Fruit fly (Drosophila melanogaster) whole organism, wandering third instar larva: Measurements from ENCODE around the gene SMC6.

Experiments
- Abd-B ChIP-seq: fragments of >200 bp; optimal IDR thresholded peaks from 2 replicates; lab custom pipeline; 2017; ENCODE audit warnings: missing biosample characterization, missing genetic modification characterization
- CG32264 ChIP-seq: fragments of 200-800 bp; sonication (Bioruptor generic); optimal IDR thresholded peaks from 2 replicates; lab custom pipeline; 2016; ENCODE audit warnings: missing biosample characterization, missing genetic modification characterization
- CG9705 ChIP-seq: fragments of 200-800 bp; sonication (Bioruptor generic); optimal IDR thresholded peaks from 2 replicates; lab custom pipeline; 2018; ENCODE audit warnings: missing biosample characterization, mild to moderate bottlenecking, missing genetic modification characterization
- CrebA ChIP-seq: fragments of 200-800 bp; sonication (Bioruptor generic); optimal IDR thresholded peaks from 2 replicates; lab custom pipeline; 2016; ENCODE audit warnings: missing biosample characterization, mild to moderate bottlenecking, missing genetic modification characterization, borderline replicate concordance
- Dfd ChIP-seq: fragments of >200 bp; optimal IDR thresholded peaks from 2 replicates; lab custom pipeline; 2017; ENCODE audit warnings: missing biosample characterization, missing genetic modification characterization
- Dif ChIP-seq: fragments of 200-275, 200-300 bp; sonication (Bioruptor generic); optimal IDR thresholded peaks from 2 replicates; lab custom pipeline; 2018; ENCODE audit warnings: missing biosample characterization, missing genetic modification characterization; ENCODE audit not compliant: partially characterized antibody
- HLH106 ChIP-seq: fragments of 200-800 bp; optimal IDR thresholded peaks from 3 replicates; lab custom pipeline; 2019; ENCODE audit warnings: missing biosample characterization, mild to moderate bottlenecking, missing genetic modification characterization, moderate library complexity
- Hnf4 ChIP-seq: fragments of 200-800 bp; sonication (Bioruptor generic); optimal IDR thresholded peaks from 2 replicates; lab custom pipeline; 2016; ENCODE audit warnings: missing biosample characterization, mild to moderate bottlenecking, missing genetic modification characterization
- Hr78 ChIP-seq: fragments of >200 bp; optimal IDR thresholded peaks from 2 replicates; lab custom pipeline; 2017; ENCODE audit warnings: missing biosample characterization, missing genetic modification characterization
- Hr83 ChIP-seq: fragments of 200-300 bp; sonication (Bioruptor generic); optimal IDR thresholded peaks from 2 replicates; lab custom pipeline; 2016; ENCODE audit warnings: missing biosample characterization, mild to moderate bottlenecking, missing genetic modification characterization, moderate library complexity; ENCODE audit not compliant: poor library complexity, severe bottlenecking
- Jra ChIP-seq: sonication (Bioruptor generic); optimal IDR thresholded peaks from 2 replicates; lab custom pipeline; 2016; ENCODE audit warnings: missing biosample characterization, missing genetic modification characterization
- Mio ChIP-seq: sonication (Bioruptor generic); optimal IDR thresholded peaks from 2 replicates; lab custom pipeline; 2016; ENCODE audit warnings: missing biosample characterization, missing genetic modification characterization
- Myc ChIP-seq: fragments of >200 bp; optimal IDR thresholded peaks from 2 replicates; lab custom pipeline; 2017
- N ChIP-seq: fragments of >200 bp; optimal IDR thresholded peaks from 2 replicates; lab custom pipeline; 2018; ENCODE audit warnings: missing biosample characterization, missing external identifiers, missing genetic modification characterization
- OdsH ChIP-seq: fragments of 200-800 bp; sonication (Bioruptor generic); optimal IDR thresholded peaks from 2 replicates; lab custom pipeline; 2016; ENCODE audit warnings: missing biosample characterization, mild to moderate bottlenecking, missing genetic modification characterization
- Rel ChIP-seq, 2 experiments: fragments of 200-800 bp; sonication (Bioruptor generic) in 1 of 2; optimal IDR thresholded peaks; 2 replicates in 1 of 2; 3 replicates in 1 of 2; lab custom pipeline; 2016 to 2019; ENCODE audit warnings: mild to moderate bottlenecking in 2 of 2, missing biosample characterization in 2 of 2, missing genetic modification characterization in 2 of 2, moderate library complexity in 1 of 2
- Sp1 ChIP-seq: fragments of 200-800 bp; sonication (Bioruptor generic); optimal IDR thresholded peaks from 3 replicates; lab custom pipeline; 2019; ENCODE audit warnings: missing biosample characterization, mild to moderate bottlenecking, missing genetic modification characterization, moderate library complexity
- Vsx2 ChIP-seq: fragments of 200-300, 225-300 bp; sonication (Bioruptor generic); optimal IDR thresholded peaks from 2 replicates; lab custom pipeline; 2018; ENCODE audit warnings: missing biosample characterization, missing genetic modification characterization; ENCODE audit not compliant: partially characterized antibody
- br ChIP-seq: fragments of 200-800 bp; sonication (Bioruptor generic); optimal IDR thresholded peaks from 2 replicates; lab custom pipeline; 2016; ENCODE audit warnings: missing biosample characterization, missing genetic modification characterization
- brk ChIP-seq: fragments of 200-800 bp; sonication (Bioruptor generic); optimal IDR thresholded peaks from 2 replicates; lab custom pipeline; 2016; ENCODE audit warnings: missing biosample characterization, mild to moderate bottlenecking, missing genetic modification characterization
- dl ChIP-seq, 2 experiments: fragments of 175-275, 200-275 bp in 1 of 2; fragments of 200-275 bp in 1 of 2; sonication (Bioruptor generic); optimal IDR thresholded peaks; lab custom pipeline; 2018; ENCODE audit warnings: mild to moderate bottlenecking in 2 of 2, missing biosample characterization in 2 of 2, missing genetic modification characterization in 2 of 2, moderate library complexity in 2 of 2; ENCODE audit not compliant: partially characterized antibody in 2 of 2, insufficient read depth in 1 of 2
- dmrt93B ChIP-seq: fragments of 200-800 bp; sonication (Bioruptor generic); optimal IDR thresholded peaks from 2 replicates; lab custom pipeline; 2018; ENCODE audit warnings: missing biosample characterization, mild to moderate bottlenecking, missing genetic modification characterization
- dsf ChIP-seq: sonication (Bioruptor generic); optimal IDR thresholded peaks from 2 replicates; lab custom pipeline; 2016; ENCODE audit warnings: missing biosample characterization, missing genetic modification characterization, borderline replicate concordance
- ey ChIP-seq: fragments of 200-800 bp; sonication (Bioruptor generic); optimal IDR thresholded peaks from 2 replicates; lab custom pipeline; 2016; ENCODE audit warnings: missing biosample characterization, missing genetic modification characterization
- foxo ChIP-seq, 2 experiments: fragments of 200-800 bp; sonication (Bioruptor generic); optimal IDR thresholded peaks; 2 replicates in 1 of 2; 3 replicates in 1 of 2; lab custom pipeline; 2016 to 2017; ENCODE audit warnings: missing biosample characterization in 2 of 2, missing genetic modification characterization in 2 of 2
- fru ChIP-seq: fragments of 200-800 bp; sonication (Bioruptor generic); optimal IDR thresholded peaks from 3 replicates; lab custom pipeline; 2016; ENCODE audit warnings: missing biosample characterization, mild to moderate bottlenecking, missing genetic modification characterization
- h ChIP-seq: fragments of 200-800 bp; sonication (Bioruptor generic); optimal IDR thresholded peaks from 3 replicates; lab custom pipeline; 2016; ENCODE audit warnings: missing biosample characterization, mild to moderate bottlenecking, missing genetic modification characterization
- jim ChIP-seq: fragments of 175-275, 200-325 bp; sonication (Bioruptor generic); optimal IDR thresholded peaks from 2 replicates; lab custom pipeline; 2016; ENCODE audit warnings: missing biosample characterization, mild to moderate bottlenecking, missing genetic modification characterization
- lola ChIP-seq: fragments of >200 bp; optimal IDR thresholded peaks from 2 replicates; lab custom pipeline; 2017; ENCODE audit warnings: missing biosample characterization, missing genetic modification characterization
- pan ChIP-seq: fragments of >200 bp; optimal IDR thresholded peaks from 2 replicates; lab custom pipeline; 2017
- psq ChIP-seq: fragments of 200-800 bp; sonication (Bioruptor generic); optimal IDR thresholded peaks from 3 replicates; lab custom pipeline; 2017; ENCODE audit warnings: missing biosample characterization, mild to moderate bottlenecking, missing genetic modification characterization, moderate library complexity
- rgr ChIP-seq: fragments of 200-800 bp; sonication (Bioruptor generic); optimal IDR thresholded peaks from 3 replicates; lab custom pipeline; 2016; ENCODE audit warnings: missing biosample characterization, mild to moderate bottlenecking, missing genetic modification characterization
- sage ChIP-seq: fragments of 200-800 bp; sonication (Bioruptor generic); optimal IDR thresholded peaks from 2 replicates; lab custom pipeline; 2016; ENCODE audit warnings: missing biosample characterization, mild to moderate bottlenecking, missing genetic modification characterization
- sv ChIP-seq: fragments of 200-800 bp; sonication (Bioruptor generic); optimal IDR thresholded peaks from 3 replicates; lab custom pipeline; 2016; ENCODE audit warnings: missing biosample characterization, missing genetic modification characterization
- tai ChIP-seq: sonication (Bioruptor generic); optimal IDR thresholded peaks from 2 replicates; lab custom pipeline; 2016; ENCODE audit warnings: missing biosample characterization, missing genetic modification characterization
- usp ChIP-seq: fragments of >200 bp; optimal IDR thresholded peaks from 2 replicates; lab custom pipeline; 2017; ENCODE audit warnings: missing biosample characterization, missing genetic modification characterization
- woc ChIP-seq: sonication (Bioruptor generic); optimal IDR thresholded peaks from 2 replicates; lab custom pipeline; 2016; ENCODE audit warnings: missing biosample characterization, mild to moderate bottlenecking, missing genetic modification characterization

The SMC6 gene

dm6 chr3R:24233366-24234161 is 40.3 kb upstream of the SMC6 start:
- TF ChIP-seq psq (GFP tag; lab: Kevin White, UChicago): peak; percentile 86
- TF ChIP-seq Jra (GFP tag; lab: Kevin White, UChicago): no peak
- no peak for TF ChIP-seq Rel (GFP tag; optimal IDR thresholded peaks at IDR 0.05; lab: Kevin White, UChicago)
- peak; percentile 90 for TF ChIP-seq Rel (tag; optimal IDR thresholded peaks at IDR 0.05; lab: Kevin White, UChicago)

- TF ChIP-seq sv (GFP tag; lab: Kevin White, UChicago): no peak
- no peak for TF ChIP-seq OdsH (GFP tag; lab: Kevin White, UChicago)
- TF ChIP-seq usp (GFP tag; lab: Kevin White, UChicago): no peak
- TF ChIP-seq Hr78: no peak
- no peak for TF ChIP-seq CG9705
- TF ChIP-seq, all 38 proteins: peak for 0
Observed at dm6 chr3R:24231914-24232313, 38.7 kb upstream of the SMC6 start.

DNA sequence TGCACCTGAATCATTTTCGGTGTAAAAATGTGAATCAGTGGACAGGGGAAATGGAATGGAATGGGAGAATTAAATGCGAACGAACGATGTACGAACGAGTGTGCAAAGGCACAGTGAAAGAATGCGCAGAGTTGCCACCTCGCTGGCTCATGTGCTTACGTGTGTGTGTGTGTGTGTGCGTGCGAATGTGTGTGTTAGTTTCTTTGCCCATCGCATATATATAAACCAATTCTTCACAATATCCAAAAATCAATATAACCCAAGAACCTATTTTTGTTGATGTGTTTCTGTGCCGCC is 37.9 kb upstream of the SMC6 start:
- peak; percentile 7 for TF ChIP-seq Dif (GFP tag; lab: Kevin White, UChicago)
- TF ChIP-seq N (GFP tag; lab: Kevin White, UChicago): peak; percentile 59
- TF ChIP-seq fru: no peak
- peak; percentile 35 for TF ChIP-seq Jra (GFP tag; lab: Kevin White, UChicago)
- no peak for TF ChIP-seq Sp1 (GFP tag; lab: Kevin White, UChicago)
- TF ChIP-seq Hnf4 (GFP tag; lab: Kevin White, UChicago): peak; percentile 14
- TF ChIP-seq dsf (GFP tag; lab: Kevin White, UChicago): no peak
- TF ChIP-seq psq (GFP tag; lab: Kevin White, UChicago): peak; percentile 96
- TF ChIP-seq rgr (GFP tag; lab: Kevin White, UChicago): peak; percentile 39
- TF ChIP-seq Myc (lab: Kevin White, UChicago): no peak
- peak; percentile 56 for TF ChIP-seq Dfd (GFP tag; lab: Kevin White, UChicago)
- TF ChIP-seq dmrt93B (GFP tag; lab: Kevin White, UChicago): no peak
- TF ChIP-seq sv (GFP tag; lab: Kevin White, UChicago): no peak
- TF ChIP-seq Hr78: no peak
- peak; percentile 59 for TF ChIP-seq Hr83 (GFP tag; lab: Kevin White, UChicago)
- no peak for TF ChIP-seq HLH106 (tag; lab: Kevin White, UChicago)
- TF ChIP-seq h (GFP tag; lab: Kevin White, UChicago): peak; percentile 2

DNA sequence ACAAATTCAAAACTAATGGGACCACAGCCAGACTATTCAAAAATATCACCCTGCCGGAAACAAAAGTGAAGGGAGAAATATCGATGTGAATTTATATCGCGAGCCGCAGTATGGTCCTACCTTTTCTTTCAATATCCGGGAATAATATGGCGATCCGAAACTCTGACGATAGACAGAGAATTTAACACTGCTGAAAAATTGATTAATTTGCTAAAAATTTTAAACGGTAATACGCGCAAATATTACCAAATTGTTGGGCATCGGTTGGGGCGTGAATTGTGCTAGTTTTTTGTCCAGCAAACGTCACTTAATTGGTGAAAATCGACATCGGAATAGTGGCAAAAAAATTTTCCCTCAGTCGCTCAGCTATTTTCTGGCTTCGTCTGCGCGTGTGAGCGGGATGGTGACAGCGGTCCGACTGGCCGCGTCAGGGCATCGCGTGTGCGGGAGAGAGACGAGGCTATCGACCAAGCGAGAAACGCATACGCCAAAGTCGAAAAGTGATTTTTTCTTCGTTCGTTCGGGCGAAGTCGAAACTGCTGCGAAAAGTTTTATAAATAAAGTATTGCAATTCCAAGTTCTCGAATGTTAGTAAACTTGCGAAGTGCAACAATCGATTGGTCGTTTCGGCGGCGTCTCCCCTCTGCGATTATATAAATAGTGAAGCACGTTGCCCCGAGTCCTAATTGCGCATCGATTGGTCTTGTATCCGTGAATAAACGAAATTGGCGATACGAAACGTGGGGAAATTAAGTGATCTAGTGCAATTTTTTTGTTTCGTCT is 37.4 kb upstream of the SMC6 start, which contains the start of gene mask:
mask (plus strand) TSS at position 140 of the 783 bp plus-strand sequence.
- no peak for TF ChIP-seq pan (lab: Kevin White, UChicago)
- no peak for TF ChIP-seq Vsx2 (GFP tag; lab: Kevin White, UChicago)
- TF ChIP-seq OdsH (GFP tag; lab: Kevin White, UChicago): peak; percentile 72
- no peak for TF ChIP-seq brk (GFP tag; lab: Kevin White, UChicago)
- no peak for TF ChIP-seq jim (GFP tag; lab: Kevin White, UChicago)
- peak; percentile 63 for TF ChIP-seq fru
- peak; percentile 50 for TF ChIP-seq ey (GFP tag; lab: Kevin White, UChicago)
- no peak for TF ChIP-seq Abd-B
- peak; percentile 69 for TF ChIP-seq sv (GFP tag; lab: Kevin White, UChicago)
- no peak for TF ChIP-seq tai
- TF ChIP-seq psq (GFP tag; lab: Kevin White, UChicago): no peak
- peak; percentile 77 for TF ChIP-seq h (GFP tag; lab: Kevin White, UChicago)
- TF ChIP-seq Hr83 (GFP tag; lab: Kevin White, UChicago): peak; percentile 96
- TF ChIP-seq Dfd (GFP tag; lab: Kevin White, UChicago): no peak
- peak; percentile 59 for TF ChIP-seq Hnf4 (GFP tag; lab: Kevin White, UChicago)
- TF ChIP-seq foxo (GFP tag; optimal IDR thresholded peaks at IDR 0.05; lab: Kevin White, UChicago): peak; percentile 47 to 61
- TF ChIP-seq CG9705: peak; percentile 88
- TF ChIP-seq CrebA (GFP tag; lab: Kevin White, UChicago): no peak
- no peak for TF ChIP-seq Rel (GFP tag; optimal IDR thresholded peaks at IDR 0.05; lab: Kevin White, UChicago)
- peak; percentile 40 for TF ChIP-seq Rel (tag; optimal IDR thresholded peaks at IDR 0.05; lab: Kevin White, UChicago)
- no peak for TF ChIP-seq usp (GFP tag; lab: Kevin White, UChicago)
- TF ChIP-seq sage (GFP tag; lab: Kevin White, UChicago): no peak
- TF ChIP-seq Sp1 (GFP tag; lab: Kevin White, UChicago): peak; percentile 83
- peak; percentile 12 for TF ChIP-seq dsf (GFP tag; lab: Kevin White, UChicago)
- TF ChIP-seq rgr (GFP tag; lab: Kevin White, UChicago): peak; percentile 91
- peak; percentile 32 for TF ChIP-seq CG32264
- peak; percentile 31 for TF ChIP-seq woc (GFP tag; lab: Kevin White, UChicago)
- TF ChIP-seq br (GFP tag; lab: Kevin White, UChicago): peak; percentile 77
- peak; percentile 23 for TF ChIP-seq Mio (GFP tag; lab: Kevin White, UChicago)
- peak; percentile 8 for TF ChIP-seq Dif (GFP tag; lab: Kevin White, UChicago)
- no peak for TF ChIP-seq Myc (lab: Kevin White, UChicago)
- no peak for TF ChIP-seq dl (GFP tag; optimal IDR thresholded peaks at IDR 0.05; lab: Kevin White, UChicago; ENCODE audit: insufficient read depth in 1 of 2, partially characterized antibody in 2 of 2)
- TF ChIP-seq dmrt93B (GFP tag; lab: Kevin White, UChicago): peak; percentile 90
- peak; percentile 67 for TF ChIP-seq HLH106 (tag; lab: Kevin White, UChicago)
- TF ChIP-seq lola: no peak
